Fruit fly (Drosophila melanogaster): Measurements from ENCODE around the gene CG13476.

DNA sequence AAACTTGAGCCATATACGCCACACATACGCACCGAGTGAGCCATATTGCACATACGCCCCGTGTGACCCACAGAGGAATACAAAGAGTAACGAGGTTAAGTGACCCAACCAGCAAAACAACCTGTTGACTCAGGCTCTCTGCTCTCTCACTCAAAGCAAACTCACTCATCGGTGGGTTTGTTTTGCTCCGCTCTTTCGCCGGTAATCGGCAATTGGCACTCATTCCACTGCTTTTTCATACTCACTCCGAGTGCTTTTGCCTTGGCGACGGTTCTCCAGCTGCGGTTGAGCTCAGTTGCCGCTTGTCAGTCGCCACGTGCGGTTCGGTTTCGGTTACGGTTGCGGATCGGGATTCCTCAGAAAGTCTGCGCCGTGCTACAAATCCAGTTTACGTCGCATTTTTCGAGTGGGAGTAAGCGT lies 1.2 kb downstream of the CG13476 start:
- no peak for TF ChIP-seq psq (optimal IDR thresholded peaks at IDR 0.05)
- TF ChIP-seq insv (optimal IDR thresholded peaks at IDR 0.05), result no peak
- no peak for TF ChIP-seq ttk (optimal IDR thresholded peaks at IDR 0.05)
